Fruit fly (Drosophila melanogaster): Measurements from ENCODE around the gene Trmt61.

DNA sequence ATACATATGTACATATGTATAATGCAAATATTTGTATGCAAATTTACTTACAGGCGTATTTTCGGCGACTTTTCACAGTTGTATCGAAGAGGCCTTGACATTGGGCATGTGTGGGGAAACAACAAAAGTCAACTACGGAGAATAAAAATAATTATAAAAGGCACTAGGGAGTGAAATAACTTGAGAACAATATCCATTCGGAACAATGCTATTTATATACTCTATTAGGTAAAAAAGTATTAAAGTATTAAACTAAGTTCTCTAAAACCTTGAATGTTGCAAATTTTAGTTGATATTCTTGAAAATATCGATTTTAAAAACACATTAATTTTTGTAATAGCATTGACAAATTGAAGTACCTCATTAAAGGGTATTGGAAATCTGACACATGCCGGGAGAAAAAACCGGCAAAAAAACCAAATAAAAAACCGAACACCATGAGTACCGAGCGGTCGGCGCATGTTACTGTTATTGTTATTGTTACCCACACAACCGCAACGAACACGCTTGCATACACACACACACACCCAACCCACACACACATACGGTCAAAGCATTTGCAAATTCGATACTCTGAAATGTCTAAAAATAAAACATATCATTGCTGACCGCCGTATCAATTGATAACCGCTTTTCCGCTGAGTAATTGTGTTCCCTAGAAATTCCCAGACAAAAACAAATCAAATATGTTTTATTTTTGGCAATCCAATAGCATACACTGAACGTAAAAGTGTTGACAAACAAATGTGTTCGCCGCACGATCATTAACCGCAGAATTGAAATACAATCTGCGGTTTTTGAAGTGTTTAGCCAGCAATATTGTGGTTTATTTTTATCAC is 45.2 kb downstream of the Trmt61 start:
- TF ChIP-seq CG1620 (GFP tag; optimal IDR thresholded peaks at IDR 0.05) (peak; percentile 39), cnc (optimal IDR thresholded peaks at IDR 0.05) (peak in 1 of 2 experiments; percentile 33), tj (GFP tag; optimal IDR thresholded peaks at IDR 0.05) (peak; percentile 79), Crg-1 (GFP tag; optimal IDR thresholded peaks at IDR 0.05) (no peak), kay (GFP tag; ENCODE audit: borderline replicate concordance) (peak; percentile 48), CG14711 (tag; optimal IDR thresholded peaks at IDR 0.05) (peak; percentile 22), Mnt (GFP tag; optimal IDR thresholded peaks at IDR 0.05) (peak; percentile 37), CG7101 (tag; optimal IDR thresholded peaks at IDR 0.05) (peak; percentile 89), ovo (GFP tag; optimal IDR thresholded peaks at IDR 0.05) (no peak), toe (GFP tag; optimal IDR thresholded peaks at IDR 0.05) (peak; percentile 17)

All from whole organism, adult.